Worm (Caenorhabditis elegans) whole organism, mixed stage, embryonic: ENCODE data around the gene C14E2.5.

ENCODE experiments used
- blmp-1 ChIP-seq: fragments of 150-350 bp; optimal IDR thresholded peaks from 2 replicates; lab custom pipeline; 2014; ENCODE audit warnings: missing biosample characterization, missing genetic modification characterization
- ceh-83 ChIP-seq: fragments of 200-800 bp; sonication (Bioruptor generic); optimal IDR thresholded peaks from 2 replicates; lab custom pipeline; 2018; ENCODE audit warnings: mild to moderate bottlenecking, missing genetic modification characterization, missing compliant biosample characterization
- drap-1 ChIP-seq: fragments of 200-800 bp; sonication (Bioruptor generic); optimal IDR thresholded peaks from 3 replicates; lab custom pipeline; 2018; ENCODE audit warnings: mild to moderate bottlenecking, missing genetic modification characterization, missing compliant biosample characterization
- elt-1 ChIP-seq: sonication (generic microtip); optimal IDR thresholded peaks from 2 replicates; lab custom pipeline; 2017; ENCODE audit warnings: missing genetic modification characterization, mild to moderate bottlenecking, missing compliant biosample characterization, antibody characterized with exemption, moderate library complexity, borderline replicate concordance; ENCODE audit not compliant: insufficient read depth
- elt-3 ChIP-seq: fragments of 150-350 bp; optimal IDR thresholded peaks from 2 replicates; lab custom pipeline; 2014; ENCODE audit warnings: missing biosample characterization, missing genetic modification characterization
- hlh-1 ChIP-seq: fragments of 150-350 bp; optimal IDR thresholded peaks from 2 replicates; lab custom pipeline; 2014; ENCODE audit warnings: missing biosample characterization, missing genetic modification reagents, missing genetic modification characterization
- lsy-2 ChIP-seq: fragments of 150-350 bp; optimal IDR thresholded peaks from 2 replicates; lab custom pipeline; 2014; ENCODE audit warnings: missing biosample characterization, missing genetic modification characterization
- mab-5 ChIP-seq: fragments of 150-350 bp; optimal IDR thresholded peaks from 2 replicates; lab custom pipeline; 2014; ENCODE audit warnings: missing biosample characterization, missing genetic modification characterization
- nhr-237 ChIP-seq: fragments of 150-350 bp; optimal IDR thresholded peaks from 2 replicates; lab custom pipeline; 2014; ENCODE audit warnings: missing biosample characterization, missing genetic modification characterization
- nhr-76 ChIP-seq: sonication (generic microtip); optimal IDR thresholded peaks from 2 replicates; lab custom pipeline; 2017; ENCODE audit warnings: missing biosample characterization, missing genetic modification characterization
- pha-4 ChIP-seq: fragments of 150-350 bp; optimal IDR thresholded peaks from 2 replicates; lab custom pipeline; 2018; ENCODE audit warnings: missing biosample characterization, missing genetic modification reagents, missing genetic modification characterization
- unc-39 ChIP-seq: fragments of 150-350 bp; optimal IDR thresholded peaks from 2 replicates; lab custom pipeline; 2014; ENCODE audit warnings: missing biosample characterization, missing genetic modification characterization
- unc-62 ChIP-seq: fragments of 150-350 bp; optimal IDR thresholded peaks from 2 replicates; lab custom pipeline; 2014; ENCODE audit warnings: missing biosample characterization, missing genetic modification reagents, missing genetic modification characterization

ce11 chrX:1791095-1791494 lies 34.0 kb downstream of the C14E2.5 start:
- TF ChIP-seq hlh-1 (tag; lab: Kevin White, UChicago) (no peak), mab-5 (tag; lab: Kevin White, UChicago) (no peak), unc-62 (GFP tag; lab: Kevin White, UChicago) (no peak), lsy-2 (tag; lab: Kevin White, UChicago) (no peak), elt-1 (tag; lab: Kevin White, UChicago) (no peak), pha-4 (tag; lab: Kevin White, UChicago) (no peak), elt-3 (tag; lab: Kevin White, UChicago) (no peak), unc-39 (no peak), ceh-83 (GFP tag; lab: Kevin White, UChicago) (no peak), nhr-76 (tag; lab: Kevin White, UChicago) (no peak), blmp-1 (tag; lab: Kevin White, UChicago) (no peak), nhr-237 (tag; lab: Kevin White, UChicago) (no peak), drap-1 (no peak)
